Worm (Caenorhabditis elegans) whole organism, young adult: Measurements from ENCODE around the gene fbxa-3.
"Not testable (repeated sequence)": the region's sequence is repeated elsewhere in the genome, so short reads cannot be mapped to it uniquely, and the experiment has no call there.

ENCODE experiments used
- ceh-91 ChIP-seq: fragments of 200-800 bp; sonication (Bioruptor generic); IDR thresholded peaks from 2 replicates; pipeline ENCODE4 v1.3.6; 2022; ENCODE audit warnings: missing genetic modification reagents, missing genetic modification characterization, missing compliant biosample characterization
- dpl-1 ChIP-seq: fragments of 150-350 bp; optimal IDR thresholded peaks from 2 replicates; lab custom pipeline; 2014; ENCODE audit warnings: missing biosample characterization, missing genetic modification reagents, missing genetic modification characterization
- snpc-3.4 ChIP-seq: sonication (generic microtip); optimal IDR thresholded peaks from 2 replicates; lab custom pipeline; 2017; ENCODE audit warnings: missing genetic modification characterization, mild to moderate bottlenecking, missing compliant biosample characterization, antibody characterized with exemption, moderate library complexity, missing genotype, missing genetic modification reagents

fbxa-3 gene

DNA sequence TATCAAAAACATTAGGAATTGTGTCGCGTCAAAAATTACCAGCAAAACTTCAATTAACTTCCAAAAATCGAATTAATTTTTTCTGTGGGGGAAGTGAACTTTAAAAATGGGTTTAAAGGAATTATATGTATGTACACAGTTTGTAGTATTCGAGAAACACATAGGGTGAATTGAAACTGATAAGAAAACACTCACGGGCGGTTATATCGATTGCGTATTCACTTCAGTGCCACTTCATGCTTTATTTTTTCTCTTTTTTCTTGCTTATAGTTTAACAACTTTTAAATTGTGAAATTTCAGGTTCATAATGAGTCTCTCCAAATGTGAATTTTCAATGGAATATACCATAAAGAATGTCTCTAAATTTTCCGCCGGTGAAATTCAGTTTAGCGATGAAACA, 49.3 kb downstream of the fbxa-3 start, which contains the start of gene math-26:
Gene math-26 (plus strand): TSS at position 301 of the 400 bp plus-strand sequence.
- not testable (repeated sequence) for TF ChIP-seq ceh-91; dpl-1 (GFP tag; lab: Kevin White, UChicago); snpc-3.4 (tag; lab: Kevin White, UChicago)
